Worm (Caenorhabditis elegans) whole organism, L3 larva: ENCODE data around the gene nas-9.

Experiments
- R02D3.7 ChIP-seq: fragments of 150-350 bp; optimal IDR thresholded peaks from 2 replicates; lab custom pipeline; 2014; ENCODE audit warnings: missing biosample characterization, missing genetic modification characterization
- aly-2 ChIP-seq: fragments of 150-350 bp; optimal IDR thresholded peaks from 2 replicates; lab custom pipeline; 2014; ENCODE audit warnings: missing biosample characterization, missing genetic modification characterization
- ama-1 ChIP-seq: fragments of 150-350 bp; optimal IDR thresholded peaks from 2 replicates; lab custom pipeline; 2018
- ceh-16 ChIP-seq: sonication (generic microtip); optimal IDR thresholded peaks from 2 replicates; lab custom pipeline; 2017; ENCODE audit warnings: missing biosample characterization, missing genetic modification characterization
- ceh-28 ChIP-seq: fragments of 150-350 bp; optimal IDR thresholded peaks from 2 replicates; lab custom pipeline; 2014; ENCODE audit warnings: missing biosample characterization, missing genetic modification reagents, missing genetic modification characterization
- ceh-82 ChIP-seq: fragments of 150-350 bp; optimal IDR thresholded peaks from 2 replicates; lab custom pipeline; 2014; ENCODE audit warnings: missing biosample characterization, missing genetic modification characterization
- ceh-9 ChIP-seq: sonication (generic microtip); optimal IDR thresholded peaks from 2 replicates; lab custom pipeline; 2018; ENCODE audit warnings: missing biosample characterization, missing genetic modification characterization
- daf-12 ChIP-seq: fragments of 150-350 bp; optimal IDR thresholded peaks from 2 replicates; lab custom pipeline; 2014; ENCODE audit warnings: missing biosample characterization, missing genetic modification reagents, missing genetic modification characterization
- egl-27 ChIP-seq: sonication (generic microtip); optimal IDR thresholded peaks from 4 replicates; lab custom pipeline; 2017; ENCODE audit warnings: missing biosample characterization, missing genetic modification reagents, missing genetic modification characterization
- egl-5 ChIP-seq: fragments of 150-350 bp; optimal IDR thresholded peaks from 2 replicates; lab custom pipeline; 2017; ENCODE audit warnings: missing biosample characterization, missing genetic modification reagents, missing genetic modification characterization, inconsistent platforms
- elt-1 ChIP-seq: fragments of 150-350 bp; optimal IDR thresholded peaks from 2 replicates; lab custom pipeline; 2014; ENCODE audit warnings: missing biosample characterization, missing genetic modification characterization
- elt-3 ChIP-seq, 3 experiments: fragments of 150-350 bp in 1 of 3; sonication (generic microtip) in 2 of 3; optimal IDR thresholded peaks; 2 replicates in 2 of 3; 4 replicates in 1 of 3; lab custom pipeline; 2014 to 2017; ENCODE audit warnings: missing biosample characterization in 3 of 3, missing genetic modification characterization in 3 of 3
- eor-1 ChIP-seq, 2 experiments: fragments of 150-350 bp; optimal IDR thresholded peaks; 2 replicates each; lab custom pipeline; 2014 to 2018; ENCODE audit warnings: missing biosample characterization in 2 of 2, missing genetic modification characterization in 2 of 2
- fkh-2 ChIP-seq: fragments of 150-350 bp; optimal IDR thresholded peaks from 2 replicates; lab custom pipeline; 2014; ENCODE audit warnings: missing biosample characterization, missing genetic modification reagents, missing genetic modification characterization
- fos-1 ChIP-seq: fragments of 150-350 bp; optimal IDR thresholded peaks from 2 replicates; lab custom pipeline; 2014; ENCODE audit warnings: missing biosample characterization, missing genetic modification characterization
- hmg-11 ChIP-seq: sonication (generic microtip); optimal IDR thresholded peaks from 2 replicates; lab custom pipeline; 2016; ENCODE audit warnings: missing genetic modification characterization, missing compliant biosample characterization
- lin-15B ChIP-seq: fragments of 150-350 bp; optimal IDR thresholded peaks from 2 replicates; lab custom pipeline; 2014; ENCODE audit warnings: missing biosample characterization, missing genetic modification characterization
- lin-39 ChIP-seq: fragments of 150-350 bp; optimal IDR thresholded peaks from 2 replicates; lab custom pipeline; 2018; ENCODE audit warnings: missing biosample characterization, missing genetic modification reagents, missing genetic modification characterization
- nhr-11 ChIP-seq: fragments of 150-350 bp; optimal IDR thresholded peaks from 2 replicates; lab custom pipeline; 2014; ENCODE audit warnings: missing biosample characterization, missing genetic modification characterization
- nhr-12 ChIP-seq: fragments of 150-350 bp; optimal IDR thresholded peaks from 2 replicates; lab custom pipeline; 2014; ENCODE audit warnings: missing biosample characterization, missing genetic modification characterization
- nhr-237 ChIP-seq: fragments of 150-350 bp; optimal IDR thresholded peaks from 2 replicates; lab custom pipeline; 2014; ENCODE audit warnings: missing biosample characterization, missing genetic modification characterization
- nhr-25 ChIP-seq: sonication (generic microtip); optimal IDR thresholded peaks from 2 replicates; lab custom pipeline; 2017; ENCODE audit warnings: missing biosample characterization, missing genetic modification characterization
- nhr-28 ChIP-seq: fragments of 150-350 bp; optimal IDR thresholded peaks from 2 replicates; lab custom pipeline; 2014; ENCODE audit warnings: missing biosample characterization, missing genetic modification characterization
- nhr-43 ChIP-seq: sonication (generic microtip); optimal IDR thresholded peaks from 2 replicates; lab custom pipeline; 2016; ENCODE audit warnings: mild to moderate bottlenecking, missing genetic modification characterization, missing compliant biosample characterization; ENCODE audit not compliant: poor library complexity, severe bottlenecking
- pha-4 ChIP-seq: fragments of 150-350 bp; optimal IDR thresholded peaks from 2 replicates; lab custom pipeline; 2014; ENCODE audit warnings: missing biosample characterization, missing genetic modification reagents, missing genetic modification characterization
- pqm-1 ChIP-seq: fragments of 150-350 bp; optimal IDR thresholded peaks from 2 replicates; lab custom pipeline; 2017; ENCODE audit warnings: missing biosample characterization, missing genetic modification characterization, inconsistent platforms
- skn-1 ChIP-seq: fragments of 150-350 bp; optimal IDR thresholded peaks from 2 replicates; lab custom pipeline; 2014; ENCODE audit warnings: missing biosample characterization, missing genetic modification characterization
- snpc-4 ChIP-seq: fragments of 150-350 bp; optimal IDR thresholded peaks from 2 replicates; lab custom pipeline; 2014; ENCODE audit warnings: missing biosample characterization, missing genetic modification characterization
- unc-39 ChIP-seq: sonication (generic microtip); optimal IDR thresholded peaks from 4 replicates; lab custom pipeline; 2017; ENCODE audit warnings: missing biosample characterization, missing genetic modification characterization
- unc-62 ChIP-seq: fragments of 150-350 bp; sonication (generic microtip); optimal IDR thresholded peaks from 4 replicates; lab custom pipeline; 2014; ENCODE audit warnings: missing biosample characterization, missing genetic modification reagents, missing genetic modification characterization
- zag-1 ChIP-seq: fragments of 150-350 bp; optimal IDR thresholded peaks from 2 replicates; lab custom pipeline; 2014; ENCODE audit warnings: missing biosample characterization, missing genetic modification characterization
- ztf-11 ChIP-seq: fragments of 150-350 bp; optimal IDR thresholded peaks from 2 replicates; lab custom pipeline; 2014; ENCODE audit warnings: missing biosample characterization, missing genetic modification characterization

nas-9 gene

ce11 chrV:4884490-4884889 is 44.7 kb upstream of the nas-9 start, which contains the start of gene T19H12.12:
Gene T19H12.12 (plus strand): TSS chrV:4884790.
- TF ChIP-seq fkh-2 (no peak), ceh-16 (tag; lab: Kevin White, UChicago) (no peak), ceh-9 (no peak), nhr-12 (tag; lab: Kevin White, UChicago) (no peak), ama-1 (lab: Kevin White, UChicago) (no peak), nhr-25 (no peak), ceh-82 (tag; lab: Kevin White, UChicago) (no peak), snpc-4 (tag; lab: Kevin White, UChicago) (no peak), ztf-11 (tag; lab: Kevin White, UChicago) (no peak), nhr-28 (tag; lab: Kevin White, UChicago) (no peak), zag-1 (tag; lab: Kevin White, UChicago) (no peak), nhr-237 (tag; lab: Kevin White, UChicago) (no peak), egl-27 (tag; lab: Kevin White, UChicago) (no peak), aly-2 (no peak), lin-15B (tag; lab: Kevin White, UChicago) (no peak), elt-1 (tag; lab: Kevin White, UChicago) (no peak)
- TF ChIP-seq, all 47 proteins: peak for 0

DNA sequence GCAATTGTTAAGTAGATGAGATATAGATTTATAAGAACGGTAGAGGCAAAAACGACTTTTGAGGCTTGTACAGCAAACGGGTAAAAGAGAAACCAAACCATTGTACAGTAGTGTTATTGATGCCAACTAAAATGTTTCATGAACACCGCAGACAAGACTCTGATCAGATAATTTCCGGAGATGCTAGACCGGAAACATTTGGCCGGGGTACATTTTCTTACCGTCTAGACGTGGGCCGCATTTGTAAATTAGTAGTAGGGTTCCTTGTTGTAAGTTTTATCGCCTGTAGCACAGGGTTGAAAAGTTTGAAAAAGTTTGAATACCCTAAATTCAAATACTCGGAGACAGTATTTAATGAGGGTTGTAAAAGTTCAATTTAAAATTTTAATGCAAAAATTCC is 41.6 kb upstream of the nas-9 start, which contains the start of gene str-32:
Gene str-32, minus strand, starts transcription at position 101 of the 400 bp plus-strand sequence.
- TF ChIP-seq unc-39: no peak
- TF ChIP-seq fkh-2: no peak
- TF ChIP-seq ceh-9: no peak
- no peak for TF ChIP-seq fos-1 (tag; lab: Kevin White, UChicago)
- no peak for TF ChIP-seq lin-39 (tag; lab: Kevin White, UChicago)

- TF ChIP-seq ceh-16 (tag; lab: Kevin White, UChicago) (no peak), unc-39 (no peak), elt-3 (tag; optimal IDR thresholded peaks at IDR 0.05; lab: Kevin White, UChicago) (no peak), eor-1 (tag; optimal IDR thresholded peaks at IDR 0.05; lab: Kevin White, UChicago) (no peak), egl-27 (tag; lab: Kevin White, UChicago) (no peak), daf-12 (tag; lab: Kevin White, UChicago) (no peak), fos-1 (tag; lab: Kevin White, UChicago) (no peak), pha-4 (tag; lab: Kevin White, UChicago) (no peak), R02D3.7 (tag; lab: Kevin White, UChicago) (no peak), nhr-43 (tag; lab: Kevin White, UChicago) (no peak), pqm-1 (no peak), nhr-237 (tag; lab: Kevin White, UChicago) (no peak), unc-62 (GFP tag; lab: Kevin White, UChicago) (no peak), hmg-11 (no peak), ceh-82 (tag; lab: Kevin White, UChicago) (no peak), lin-39 (tag; lab: Kevin White, UChicago) (no peak), zag-1 (tag; lab: Kevin White, UChicago) (no peak)
Measured at ce11 chrV:4879251-4879650, 39.4 kb upstream of the nas-9 start, which contains the start of gene T19H12.15. Gene T19H12.15 (minus strand): TSS chrV:4879351.

- TF ChIP-seq egl-5 (tag; lab: Kevin White, UChicago): no peak
Measured at ce11 chrV:4877587-4877986, 37.8 kb upstream of the nas-9 start, which contains the start of gene T19H12.6. Gene T19H12.6 (minus strand): TSS chrV:4877687.

- no peak for TF ChIP-seq elt-3 (tag; optimal IDR thresholded peaks at IDR 0.05; lab: Kevin White, UChicago)
Measured at ce11 chrV:4871992-4872391, 32.2 kb upstream of the nas-9 start, which contains the start of gene srd-33. Gene srd-33 (plus strand): TSS chrV:4872292.

DNA sequence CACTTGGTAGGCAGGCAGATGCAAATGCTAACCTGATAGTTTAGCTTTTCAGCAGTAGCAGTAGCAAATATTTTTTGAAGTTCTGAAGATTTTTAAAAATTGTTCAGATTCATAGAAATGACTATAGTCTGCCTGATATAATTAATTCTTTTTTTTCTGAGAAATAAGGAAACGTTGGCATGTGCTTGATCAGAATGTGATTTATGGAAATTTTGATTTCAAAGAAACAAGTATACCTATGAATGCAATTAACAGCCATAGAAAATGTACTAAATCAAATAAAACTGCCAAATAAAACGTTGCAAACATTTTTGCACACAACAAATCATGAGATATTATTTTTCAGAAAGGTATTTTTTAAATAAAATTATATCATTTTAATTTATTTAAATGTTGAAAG is 30.8 kb upstream of the nas-9 start:
- no peak for TF ChIP-seq hmg-11
- no peak for TF ChIP-seq ceh-28
- TF ChIP-seq nhr-11 (tag; lab: Kevin White, UChicago): peak; percentile 56
- TF ChIP-seq ceh-82 (tag; lab: Kevin White, UChicago): no peak

DNA sequence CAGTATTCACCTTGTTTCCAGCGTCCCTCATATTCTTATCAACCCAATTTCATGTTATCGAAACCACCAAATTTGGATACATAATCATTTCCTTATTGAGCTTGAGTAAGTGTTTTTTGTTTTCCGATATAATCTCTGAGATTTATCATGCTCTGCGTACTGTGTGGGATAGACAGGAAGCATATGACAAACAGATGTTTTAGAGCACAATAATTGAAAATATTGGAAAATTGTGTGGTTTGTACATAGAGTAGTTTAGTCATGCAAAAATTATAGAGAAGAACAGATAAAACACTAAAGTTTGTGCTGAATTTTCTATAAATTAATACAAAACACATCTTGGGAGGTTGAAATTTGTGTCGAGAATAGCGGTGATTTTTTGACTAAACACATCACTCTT is 28.9 kb upstream of the nas-9 start:
- no peak for TF ChIP-seq ceh-82 (tag; lab: Kevin White, UChicago)
- TF ChIP-seq skn-1: no peak
- TF ChIP-seq egl-27 (tag; lab: Kevin White, UChicago): no peak
